Fruit fly (Drosophila melanogaster) Kc167 (cell line): ENCODE data around the gene blanks.

Experiments used
- Myc ChIP-seq: fragments of >200 bp; optimal IDR thresholded peaks from 2 replicates; lab custom pipeline; 2017; ENCODE audit warnings: missing external identifiers
- Sin3A ChIP-seq: fragments of >200 bp; optimal IDR thresholded peaks from 2 replicates; lab custom pipeline; 2018; ENCODE audit warnings: missing external identifiers
- h ChIP-seq: fragments of >200 bp; optimal IDR thresholded peaks from 3 replicates; lab custom pipeline; 2018; ENCODE audit warnings: missing external identifiers
- insv ChIP-seq: fragments of >200 bp; optimal IDR thresholded peaks from 3 replicates; lab custom pipeline; 2018; ENCODE audit warnings: missing external identifiers
- psq ChIP-seq: fragments of >200 bp; optimal IDR thresholded peaks from 2 replicates; lab custom pipeline; 2017; ENCODE audit warnings: missing external identifiers
- ttk ChIP-seq: sonication (Bioruptor generic); optimal IDR thresholded peaks from 2 replicates; lab custom pipeline; 2017; ENCODE audit warnings: missing external identifiers

Gene blanks

DNA sequence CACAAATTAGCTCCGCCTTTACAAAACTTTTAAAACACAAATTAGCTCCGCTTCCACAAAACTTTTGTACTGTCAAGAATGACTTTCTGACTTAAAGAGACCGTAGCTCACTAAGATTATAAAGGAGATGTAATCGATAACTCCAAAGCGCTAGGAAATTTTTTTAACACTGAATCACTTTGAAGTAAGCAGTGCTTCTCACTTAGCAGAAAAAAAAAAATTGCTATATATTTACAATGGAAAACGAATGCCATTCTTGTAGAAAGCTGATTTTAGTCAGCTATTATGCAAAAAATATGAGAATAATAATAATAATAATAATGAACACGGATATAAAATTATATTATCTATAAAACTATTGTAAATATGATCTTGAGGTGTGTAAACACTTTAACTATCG, at the start of gene blanks:
Gene blanks (minus strand): TSS at position 101 of the 400 bp plus-strand sequence.
- no peak for TF ChIP-seq h (lab: Kevin White, UChicago)
- TF ChIP-seq Sin3A, result no peak
- no peak for TF ChIP-seq insv (lab: Kevin White, UChicago)
- TF ChIP-seq psq (lab: Kevin White, UChicago), result no peak

- TF ChIP-seq psq (lab: Kevin White, UChicago) (no peak), ttk (lab: Kevin White, UChicago) (no peak), h (lab: Kevin White, UChicago) (no peak), Myc (lab: Kevin White, UChicago) (no peak), insv (lab: Kevin White, UChicago) (no peak), Sin3A (no peak)
Observed at dm6 chr3L:5542772-5543371, 44.1 kb upstream of the blanks start.

DNA sequence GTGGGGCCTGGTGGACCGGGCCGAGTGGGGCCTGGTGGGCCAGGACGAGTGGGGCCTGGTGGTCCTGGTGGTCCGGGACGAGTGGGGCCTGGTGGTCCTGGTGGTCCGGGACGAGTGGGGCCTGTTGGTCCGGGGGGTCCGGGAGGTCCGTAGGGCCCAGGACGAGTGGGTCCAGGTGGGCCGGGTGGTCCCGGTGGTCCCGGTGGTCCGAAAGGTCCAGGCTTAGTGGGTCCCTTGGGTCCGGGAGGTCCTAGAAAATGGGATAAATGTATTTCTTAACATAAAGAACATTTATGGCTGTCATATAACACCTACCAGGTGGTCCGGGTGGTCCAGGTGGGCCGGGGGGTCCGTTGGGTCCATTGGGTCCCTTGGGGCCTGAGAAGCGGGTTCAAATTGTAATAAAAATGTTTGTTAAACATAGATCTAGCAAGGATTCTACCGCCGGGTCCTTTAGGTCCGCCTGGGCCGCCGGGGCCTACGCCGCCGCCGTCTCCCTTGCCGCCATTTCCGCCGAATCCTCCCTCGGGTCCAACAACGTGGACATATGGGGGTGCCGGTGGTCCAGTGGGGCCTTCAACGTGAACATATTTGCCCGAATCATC, 42.0 kb upstream of the blanks start:
- no peak for TF ChIP-seq Myc (lab: Kevin White, UChicago)
- no peak for TF ChIP-seq h (lab: Kevin White, UChicago)
- no peak for TF ChIP-seq Sin3A
- TF ChIP-seq ttk (lab: Kevin White, UChicago), result no peak
- TF ChIP-seq insv (lab: Kevin White, UChicago), result no peak
- TF ChIP-seq psq (lab: Kevin White, UChicago), result no peak

dm6 chr3L:5535659-5536058, 36.9 kb upstream of the blanks start, which contains the start of gene CG13285:
CG13285 (minus strand) TSS chr3L:5535759.
- TF ChIP-seq Sin3A (no peak), ttk (lab: Kevin White, UChicago) (no peak), h (lab: Kevin White, UChicago) (no peak), Myc (lab: Kevin White, UChicago) (no peak), insv (lab: Kevin White, UChicago) (no peak), psq (lab: Kevin White, UChicago) (no peak)

DNA sequence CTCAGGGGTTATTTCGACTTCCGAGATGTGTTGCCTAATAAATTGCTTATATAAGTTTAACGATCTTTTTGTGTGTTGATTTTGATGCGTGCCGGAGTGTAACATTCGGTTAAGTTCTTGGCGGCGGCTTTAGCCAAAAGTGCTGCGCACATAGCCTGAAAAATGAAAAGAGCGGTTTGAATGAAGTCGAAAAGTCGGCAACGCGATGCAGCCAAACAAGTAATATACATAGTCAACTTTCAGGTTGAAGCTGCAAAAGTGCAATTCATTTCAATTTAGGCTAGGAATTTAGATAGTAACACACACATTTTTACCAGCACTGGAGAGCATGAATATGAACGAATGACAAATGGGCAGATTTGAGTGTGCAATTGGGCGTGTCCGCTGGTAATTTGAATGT, 35.5 kb upstream of the blanks start:
- no peak for TF ChIP-seq insv (lab: Kevin White, UChicago)
- TF ChIP-seq h (lab: Kevin White, UChicago), result no peak
- no peak for TF ChIP-seq Myc (lab: Kevin White, UChicago)
- TF ChIP-seq psq (lab: Kevin White, UChicago), result no peak
- TF ChIP-seq ttk (lab: Kevin White, UChicago), result no peak
- TF ChIP-seq Sin3A, result no peak

- no peak for TF ChIP-seq insv (lab: Kevin White, UChicago)
- no peak for TF ChIP-seq psq (lab: Kevin White, UChicago)
- no peak for TF ChIP-seq Sin3A
- TF ChIP-seq ttk (lab: Kevin White, UChicago), result no peak
- no peak for TF ChIP-seq h (lab: Kevin White, UChicago)
- TF ChIP-seq Myc (lab: Kevin White, UChicago), result no peak
Observed at dm6 chr3L:5529241-5529640, 30.5 kb upstream of the blanks start, which contains the start of gene Lkr. Lkr (minus strand) TSS chr3L:5529341.

dm6 chr3L:5522904-5523428, 24.2 kb upstream of the blanks start:
- TF ChIP-seq psq (lab: Kevin White, UChicago) (no peak), ttk (lab: Kevin White, UChicago) (no peak), h (lab: Kevin White, UChicago) (no peak), Myc (lab: Kevin White, UChicago) (no peak), Sin3A (no peak), insv (lab: Kevin White, UChicago) (no peak)

dm6 chr3L:5511959-5512358, 13.2 kb upstream of the blanks start:
- TF ChIP-seq ttk (lab: Kevin White, UChicago), result no peak
- no peak for TF ChIP-seq insv (lab: Kevin White, UChicago)
- TF ChIP-seq h (lab: Kevin White, UChicago), result no peak
- TF ChIP-seq psq (lab: Kevin White, UChicago), result no peak
- TF ChIP-seq Sin3A, result no peak
- TF ChIP-seq Myc (lab: Kevin White, UChicago), result no peak

DNA sequence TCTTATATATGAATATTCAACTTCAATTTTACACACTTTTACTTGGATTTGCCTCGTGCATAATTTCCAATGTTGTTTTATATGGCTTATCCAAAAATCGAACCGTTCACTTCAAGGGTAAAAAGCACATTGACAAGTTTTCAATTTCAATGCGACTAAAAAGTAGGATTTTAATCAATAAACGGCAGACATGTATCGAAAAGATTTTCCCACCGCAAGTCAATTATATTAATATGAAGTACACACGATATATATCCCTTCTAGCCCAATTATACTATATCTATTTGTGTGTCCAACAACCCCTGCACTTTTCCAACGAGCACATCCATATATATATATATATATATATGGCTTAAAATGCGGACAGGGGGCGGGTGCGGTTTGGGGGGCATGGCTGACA, 12.0 kb upstream of the blanks start, which contains the start of gene CG34342:
Gene CG34342 (minus strand): TSS at position 101 of the 400 bp plus-strand sequence.
- TF ChIP-seq h (lab: Kevin White, UChicago) (no peak), Sin3A (no peak), psq (lab: Kevin White, UChicago) (no peak), Myc (lab: Kevin White, UChicago) (no peak), ttk (lab: Kevin White, UChicago) (no peak), insv (lab: Kevin White, UChicago) (no peak)

dm6 chr3L:5479490-5479889, 19.3 kb downstream of the blanks start, which contains the start of gene CG4835:
CG4835 (plus strand) TSS chr3L:5479790.
- no peak for TF ChIP-seq ttk (lab: Kevin White, UChicago)
- TF ChIP-seq h (lab: Kevin White, UChicago), result no peak
- TF ChIP-seq Sin3A, result no peak
- no peak for TF ChIP-seq Myc (lab: Kevin White, UChicago)
- no peak for TF ChIP-seq psq (lab: Kevin White, UChicago)
- TF ChIP-seq insv (lab: Kevin White, UChicago), result no peak

DNA sequence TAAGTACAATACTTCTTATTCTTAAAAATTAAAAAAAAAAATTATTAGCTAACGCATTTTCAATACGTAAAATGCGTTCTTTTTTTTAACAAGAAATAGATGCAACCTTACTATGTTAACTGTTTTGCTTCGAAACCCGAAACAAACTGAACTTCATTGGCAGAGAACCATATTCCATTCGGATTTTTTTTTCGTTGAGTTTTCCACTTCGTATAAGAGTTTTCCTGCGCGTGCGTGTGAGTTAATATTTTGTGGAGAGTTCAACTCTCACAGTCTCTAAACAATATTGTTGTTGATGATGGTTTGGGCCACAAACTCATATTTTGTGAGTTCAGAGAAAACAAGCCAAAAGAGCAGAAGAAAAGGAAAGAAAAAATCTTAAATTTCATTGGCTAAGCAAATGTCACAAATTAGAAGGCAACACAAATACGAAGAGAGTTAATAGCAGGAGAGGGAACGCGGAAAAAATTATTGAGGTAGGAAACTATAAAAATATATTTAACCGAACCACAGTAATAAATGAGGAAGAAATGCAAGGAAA, 46.2 kb downstream of the blanks start:
- TF ChIP-seq insv (lab: Kevin White, UChicago), result no peak
- no peak for TF ChIP-seq psq (lab: Kevin White, UChicago)
- TF ChIP-seq ttk (lab: Kevin White, UChicago), result no peak
- no peak for TF ChIP-seq h (lab: Kevin White, UChicago)
- no peak for TF ChIP-seq Sin3A
- TF ChIP-seq Myc (lab: Kevin White, UChicago), result no peak
